Fruit fly (Drosophila melanogaster): ENCODE data around the gene CG2975.

CG2975 gene

dm6 chr2L:2804634-2805311, 35.2 kb upstream of the CG2975 start, which contains the start of gene daw:
Gene daw (plus strand): TSS chr2L:2805261.
- TF ChIP-seq lola (GFP tag; optimal IDR thresholded peaks at IDR 0.05) (no peak), dmrt93B (GFP tag; optimal IDR thresholded peaks at IDR 0.05) (no peak), pan (optimal IDR thresholded peaks at IDR 0.05) (no peak), Rel (GFP tag; optimal IDR thresholded peaks at IDR 0.05) (peak; percentile 83), Rel (tag; optimal IDR thresholded peaks at IDR 0.05) (peak; percentile 90), dsf (GFP tag; optimal IDR thresholded peaks at IDR 0.05; ENCODE audit: borderline replicate concordance) (no peak), br (GFP tag; optimal IDR thresholded peaks at IDR 0.05) (peak; percentile 16), sv (GFP tag; optimal IDR thresholded peaks at IDR 0.05) (no peak), Dif (GFP tag; optimal IDR thresholded peaks at IDR 0.05; ENCODE audit: partially characterized antibody) (peak; percentile 42), CrebA (GFP tag; optimal IDR thresholded peaks at IDR 0.05; ENCODE audit: borderline replicate concordance) (peak; percentile 85), psq (GFP tag; optimal IDR thresholded peaks at IDR 0.05) (no peak), Jra (GFP tag; optimal IDR thresholded peaks at IDR 0.05) (peak; percentile 15), jim (GFP tag; optimal IDR thresholded peaks at IDR 0.05) (no peak), Hnf4 (GFP tag; optimal IDR thresholded peaks at IDR 0.05) (peak; percentile 92), usp (GFP tag; optimal IDR thresholded peaks at IDR 0.05) (no peak), dl (GFP tag; optimal IDR thresholded peaks at IDR 0.05; ENCODE audit: insufficient read depth in 1 of 2, partially characterized antibody in 2 of 2) (peak; percentile 22 to 26), h (GFP tag; optimal IDR thresholded peaks at IDR 0.05) (peak; percentile 75), Dfd (GFP tag; optimal IDR thresholded peaks at IDR 0.05) (no peak), brk (GFP tag; optimal IDR thresholded peaks at IDR 0.05) (no peak), Sp1 (GFP tag; optimal IDR thresholded peaks at IDR 0.05) (peak; percentile 20), rgr (GFP tag; optimal IDR thresholded peaks at IDR 0.05) (no peak), woc (GFP tag; optimal IDR thresholded peaks at IDR 0.05) (no peak), OdsH (GFP tag; optimal IDR thresholded peaks at IDR 0.05) (peak; percentile 15), tai (GFP tag; optimal IDR thresholded peaks at IDR 0.05) (no peak), foxo (GFP tag; optimal IDR thresholded peaks at IDR 0.05) (peak in 1 of 2 experiments; percentile 18), fru (GFP tag; optimal IDR thresholded peaks at IDR 0.05) (no peak), ey (GFP tag; optimal IDR thresholded peaks at IDR 0.05) (no peak), CG9705 (GFP tag; optimal IDR thresholded peaks at IDR 0.05) (no peak), CG32264 (GFP tag; optimal IDR thresholded peaks at IDR 0.05) (no peak), Mio (GFP tag; optimal IDR thresholded peaks at IDR 0.05) (no peak), Abd-B (GFP tag; optimal IDR thresholded peaks at IDR 0.05) (no peak), Vsx2 (GFP tag; optimal IDR thresholded peaks at IDR 0.05; ENCODE audit: partially characterized antibody) (no peak), Hr78 (GFP tag; optimal IDR thresholded peaks at IDR 0.05) (no peak), HLH106 (tag; optimal IDR thresholded peaks at IDR 0.05) (peak; percentile 3), Myc (optimal IDR thresholded peaks at IDR 0.05) (no peak), sage (GFP tag; optimal IDR thresholded peaks at IDR 0.05) (no peak), N (GFP tag; optimal IDR thresholded peaks at IDR 0.05) (no peak), Hr83 (GFP tag; optimal IDR thresholded peaks at IDR 0.05; ENCODE audit: poor library complexity, severe bottlenecking) (peak; percentile 45), GATAd (GFP tag; optimal IDR thresholded peaks at IDR 0.05) (no peak)

- TF ChIP-seq Rel (GFP tag; optimal IDR thresholded peaks at IDR 0.05) (no peak), Rel (tag; optimal IDR thresholded peaks at IDR 0.05) (peak; percentile 86), Jra (GFP tag; optimal IDR thresholded peaks at IDR 0.05) (no peak), GATAd (GFP tag; optimal IDR thresholded peaks at IDR 0.05) (no peak), fru (GFP tag; optimal IDR thresholded peaks at IDR 0.05) (no peak), Myc (optimal IDR thresholded peaks at IDR 0.05) (no peak), Hnf4 (GFP tag; optimal IDR thresholded peaks at IDR 0.05) (peak; percentile 77)
Measured at dm6 chr2L:2806190-2806763, 33.6 kb upstream of the CG2975 start.

Measured in whole organism, wandering third instar larva.